Worm (Caenorhabditis elegans) whole organism, L1 larva: ENCODE data around the gene ins-35.

Experiments used
- dpl-1 ChIP-seq, 3 experiments: fragments of 150-350 bp in 2 of 3; sonication (generic microtip) in 1 of 3; optimal IDR thresholded peaks; 2 replicates each; lab custom pipeline; 2014 to 2017; ENCODE audit warnings: missing biosample characterization in 3 of 3, missing genetic modification characterization in 3 of 3, missing genetic modification reagents in 3 of 3
- mdl-1 ChIP-seq, 2 experiments: fragments of 150-350 bp; optimal IDR thresholded peaks; 2 replicates each; lab custom pipeline; 2014 to 2017; ENCODE audit warnings: missing biosample characterization in 2 of 2, missing genetic modification characterization in 2 of 2, inconsistent platforms in 1 of 2
- nhr-237 ChIP-seq: fragments of 150-350 bp; optimal IDR thresholded peaks from 2 replicates; lab custom pipeline; 2014; ENCODE audit warnings: missing biosample characterization, missing genetic modification characterization
- nhr-28 ChIP-seq: fragments of 150-350 bp; optimal IDR thresholded peaks from 2 replicates; lab custom pipeline; 2014; ENCODE audit warnings: missing biosample characterization, missing genetic modification characterization

ce11 chrV:20416335-20416734 lies 41.0 kb downstream of the ins-35 start:
- TF ChIP-seq nhr-28 (tag; lab: Kevin White, UChicago) = no peak
- no peak for TF ChIP-seq nhr-237
- TF ChIP-seq mdl-1 (tag; optimal IDR thresholded peaks at IDR 0.05; lab: Kevin White, UChicago) = no peak
- no peak for TF ChIP-seq dpl-1 (GFP tag; optimal IDR thresholded peaks at IDR 0.05; lab: Kevin White, UChicago)
